Worm (Caenorhabditis elegans): ENCODE data around the gene dcr-1.

The dcr-1 gene

DNA sequence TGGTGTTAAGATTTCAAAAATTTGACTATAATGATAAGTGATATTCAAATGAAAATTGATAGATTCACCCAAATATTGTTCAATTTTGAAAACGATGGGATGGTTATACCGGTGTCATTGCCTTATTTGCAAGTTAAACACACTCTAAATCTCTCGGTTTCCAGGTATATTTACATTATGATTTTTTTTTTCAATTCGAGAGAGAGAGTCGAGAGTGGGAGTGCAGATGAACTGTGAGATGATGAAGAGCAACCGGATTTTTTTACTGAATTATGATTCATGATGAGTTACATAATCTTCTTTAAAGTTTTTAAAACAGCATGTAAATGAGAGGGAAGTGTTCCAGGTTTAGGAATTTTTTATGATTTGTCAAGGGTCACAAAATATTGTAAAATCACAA, 46.5 kb downstream of the dcr-1 start, which contains the start of gene F44B9.10:
F44B9.10 (minus strand) TSS at position 101 of the 400 bp plus-strand sequence.
- TF ChIP-seq nhr-20 (tag; optimal IDR thresholded peaks at IDR 0.05) (no peak), pag-3 (tag; optimal IDR thresholded peaks at IDR 0.05; ENCODE audit: borderline replicate concordance, insufficient read depth) (no peak), aly-2 (tag; optimal IDR thresholded peaks at IDR 0.05) (no peak), dsc-1 (tag; optimal IDR thresholded peaks at IDR 0.05) (no peak), ceh-63 (GFP tag; optimal IDR thresholded peaks at IDR 0.05) (no peak), ztf-4 (tag; optimal IDR thresholded peaks at IDR 0.05) (no peak), nhr-28 (tag; optimal IDR thresholded peaks at IDR 0.05) (no peak), hlh-17 (GFP tag; optimal IDR thresholded peaks at IDR 0.05; ENCODE audit: borderline replicate concordance) (no peak), elt-3 (tag; optimal IDR thresholded peaks at IDR 0.05) (no peak), nhr-71 (tag; optimal IDR thresholded peaks at IDR 0.05) (no peak), ceh-82 (tag; optimal IDR thresholded peaks at IDR 0.05) (no peak), nhr-47 (tag; optimal IDR thresholded peaks at IDR 0.05) (no peak), nhr-237 (tag; optimal IDR thresholded peaks at IDR 0.05) (no peak), F16B12.6 (tag; optimal IDR thresholded peaks at IDR 0.05) (no peak), ets-5 (GFP tag; IDR thresholded peaks at IDR 0.05) (no peak), ces-1 (GFP tag; optimal IDR thresholded peaks at IDR 0.05) (no peak), ztf-11 (tag; optimal IDR thresholded peaks at IDR 0.05) (no peak), unc-86 (tag; optimal IDR thresholded peaks at IDR 0.05) (no peak), Y116A8C.19 (tag; optimal IDR thresholded peaks at IDR 0.05; ENCODE audit: borderline replicate concordance) (no peak)

DNA sequence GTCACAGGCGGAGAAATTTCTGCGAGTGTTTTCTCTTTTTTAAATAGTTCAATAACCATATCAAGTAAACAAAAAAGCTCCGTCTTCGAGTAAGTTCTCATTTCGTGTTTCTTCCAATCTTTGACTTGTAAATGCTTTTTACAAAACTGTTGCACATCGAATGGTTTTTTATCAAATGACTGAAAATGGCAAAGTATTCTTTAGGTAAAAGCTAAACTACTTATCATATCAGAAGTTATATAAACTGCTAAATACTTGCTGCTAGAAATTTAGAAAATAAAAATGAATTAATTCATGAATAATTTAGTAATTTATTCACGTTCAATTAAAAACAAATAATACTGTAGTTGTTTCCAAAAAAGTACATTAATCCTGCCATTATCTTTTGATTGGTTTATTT, 49.1 kb downstream of the dcr-1 start, which contains the start of gene F44B9.9:
F44B9.9 (minus strand) TSS at position 101 of the 400 bp plus-strand sequence.
- TF ChIP-seq pax-3 (tag; optimal IDR thresholded peaks at IDR 0.05): no peak
- no peak for TF ChIP-seq ceh-63 (GFP tag; optimal IDR thresholded peaks at IDR 0.05)
- TF ChIP-seq sptf-1 (tag; optimal IDR thresholded peaks at IDR 0.05): no peak
- TF ChIP-seq rnt-1 (tag; optimal IDR thresholded peaks at IDR 0.05): no peak

DNA sequence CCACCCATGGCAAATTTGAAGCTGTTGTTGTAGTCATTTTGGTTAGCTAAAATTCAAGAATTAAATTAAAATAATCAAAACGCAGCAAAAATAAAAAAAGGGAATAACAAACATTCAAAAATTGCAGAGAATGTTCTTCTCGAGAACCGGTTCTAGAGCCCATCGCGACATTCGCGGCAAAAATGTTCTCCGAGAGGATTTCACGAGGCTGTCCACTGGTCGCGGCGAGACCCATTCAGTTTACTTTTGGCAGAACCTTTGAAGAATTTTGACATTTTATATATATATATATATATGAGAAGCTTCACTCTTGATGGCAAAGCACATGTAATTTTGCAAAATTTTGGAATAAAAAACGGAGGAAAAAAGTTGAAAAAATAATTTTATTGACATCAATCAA, 50.6 kb downstream of the dcr-1 start, which contains the start of gene F44B9.8:
F44B9.8 (minus strand) TSS at position 163 of the 400 bp plus-strand sequence.
- TF ChIP-seq blmp-1 (tag; optimal IDR thresholded peaks at IDR 0.05): peak; percentile 19
- peak; percentile 72 to 76 for TF ChIP-seq efl-1 (optimal IDR thresholded peaks at IDR 0.05)
- TF ChIP-seq efl-1 (GFP tag; optimal IDR thresholded peaks at IDR 0.05 in 1 of 2): peak; percentile 73 to 95
- TF ChIP-seq lin-35 (GFP tag; optimal IDR thresholded peaks at IDR 0.05): peak; percentile 72 to 80
- TF ChIP-seq nhr-71 (tag; optimal IDR thresholded peaks at IDR 0.05): peak; percentile 69
- TF ChIP-seq nhr-76 (tag; optimal IDR thresholded peaks at IDR 0.05): no peak
- TF ChIP-seq unc-30 (tag; optimal IDR thresholded peaks at IDR 0.05): no peak
- TF ChIP-seq fkh-8 (tag; optimal IDR thresholded peaks at IDR 0.05): peak; percentile 13
- peak in 1 of 6 experiments; percentile 71 for TF ChIP-seq elt-3 (tag; optimal IDR thresholded peaks at IDR 0.05)
- TF ChIP-seq dpl-1 (GFP tag; optimal IDR thresholded peaks at IDR 0.05): peak; percentile 60 to 82 (median 76)
- no peak for TF ChIP-seq lin-39 (tag; optimal IDR thresholded peaks at IDR 0.05)
- no peak for TF ChIP-seq C34B4.2 (tag; optimal IDR thresholded peaks at IDR 0.05)
- TF ChIP-seq unc-62 (GFP tag; optimal IDR thresholded peaks at IDR 0.05): no peak
- peak; percentile 73 for TF ChIP-seq unc-130 (tag; optimal IDR thresholded peaks at IDR 0.05)
- peak; percentile 66 for TF ChIP-seq nhr-19 (GFP tag; conservative IDR thresholded peaks at IDR 0.05)
- TF ChIP-seq snu-23 (GFP tag; optimal IDR thresholded peaks at IDR 0.05): peak; percentile 76
- TF ChIP-seq Y116A8C.19 (tag; optimal IDR thresholded peaks at IDR 0.05; ENCODE audit: borderline replicate concordance): no peak
- TF ChIP-seq tbx-2 (tag; optimal IDR thresholded peaks at IDR 0.05): peak; percentile 55
- peak; percentile 76 to 80 for TF ChIP-seq lsy-2 (tag; optimal IDR thresholded peaks at IDR 0.05)
- no peak for TF ChIP-seq nhr-28 (tag; optimal IDR thresholded peaks at IDR 0.05)
- TF ChIP-seq ceh-82 (tag; optimal IDR thresholded peaks at IDR 0.05): peak in 1 of 3 experiments; percentile 52
- peak; percentile 69 for TF ChIP-seq xbp-1 (tag; optimal IDR thresholded peaks at IDR 0.05)
- TF ChIP-seq skn-1 (tag; optimal IDR thresholded peaks at IDR 0.05): peak; percentile 35
- TF ChIP-seq hlh-4 (tag; optimal IDR thresholded peaks at IDR 0.05): no peak
- TF ChIP-seq egl-27 (tag; optimal IDR thresholded peaks at IDR 0.05): no peak
- no peak for TF ChIP-seq mef-2 (tag; optimal IDR thresholded peaks at IDR 0.05)
- TF ChIP-seq C16A3.4 (tag; optimal IDR thresholded peaks at IDR 0.05): peak; percentile 71
- TF ChIP-seq nhr-47 (tag; optimal IDR thresholded peaks at IDR 0.05): peak; percentile 50
- TF ChIP-seq sup-37 (GFP tag; optimal IDR thresholded peaks at IDR 0.05): no peak
- TF ChIP-seq rnt-1 (tag; optimal IDR thresholded peaks at IDR 0.05): peak; percentile 62
- TF ChIP-seq irx-1 (tag; optimal IDR thresholded peaks at IDR 0.05): peak; percentile 3
- TF ChIP-seq mep-1 (tag; optimal IDR thresholded peaks at IDR 0.05): peak; percentile 68
- peak; percentile 29 for TF ChIP-seq F16B12.6 (tag; optimal IDR thresholded peaks at IDR 0.05)
- peak; percentile 24 for TF ChIP-seq lir-3 (tag; optimal IDR thresholded peaks at IDR 0.05; ENCODE audit: poor library complexity)

All from whole organism, L1 larva.